Worm (Caenorhabditis elegans) whole organism, L4 larva: ENCODE data around the gene ani-3.

Source experiments
- F44E2.7 ChIP-seq: fragments of 200-800 bp; sonication (Bioruptor generic); IDR thresholded peaks from 2 replicates; pipeline ENCODE4 v2.1.2; 2022; ENCODE audit warnings: missing genetic modification characterization, missing compliant biosample characterization
- R02D3.7 ChIP-seq: fragments of 150-350 bp; sonication (generic microtip); optimal IDR thresholded peaks from 3 replicates; lab custom pipeline; 2014; ENCODE audit warnings: missing biosample characterization, missing genetic modification characterization
- aly-2 ChIP-seq: sonication (generic microtip); optimal IDR thresholded peaks from 2 replicates; lab custom pipeline; 2018; ENCODE audit warnings: missing biosample characterization, missing genetic modification characterization
- daf-12 ChIP-seq: fragments of 150-350 bp; optimal IDR thresholded peaks from 2 replicates; lab custom pipeline; 2014; ENCODE audit warnings: missing biosample characterization, missing genetic modification reagents, missing genetic modification characterization
- dpl-1 ChIP-seq: fragments of 150-350 bp; optimal IDR thresholded peaks from 2 replicates; lab custom pipeline; 2014; ENCODE audit warnings: missing biosample characterization, missing genetic modification reagents, missing genetic modification characterization
- pha-4 ChIP-seq, 2 experiments: fragments of 150-350 bp in 1 of 2; fragments of 200-800 bp in 1 of 2; sonication (Bioruptor generic) in 1 of 2; IDR thresholded peaks in 1 of 2; optimal IDR thresholded peaks in 1 of 2; 2 replicates each; pipeline versions ENCODE4 v1.3.6 to Lab custom; 2014 to 2022; ENCODE audit warnings: missing genetic modification characterization in 2 of 2, missing genetic modification reagents in 2 of 2, missing biosample characterization in 1 of 2, missing compliant biosample characterization in 1 of 2
- unc-130 ChIP-seq: sonication (generic microtip); optimal IDR thresholded peaks from 2 replicates; lab custom pipeline; 2016; ENCODE audit warnings: missing genetic modification reagents, missing genetic modification characterization, missing compliant biosample characterization
- zfp-2 ChIP-seq: sonication (generic microtip); optimal IDR thresholded peaks from 2 replicates; lab custom pipeline; 2016; ENCODE audit warnings: mild to moderate bottlenecking, missing genetic modification characterization, missing compliant biosample characterization

- TF ChIP-seq unc-130 (GFP tag; lab: Kevin White, UChicago) (no peak), daf-12 (tag; lab: Kevin White, UChicago) (no peak), dpl-1 (no peak), F44E2.7 (no peak), pha-4 (GFP tag; IDR thresholded peaks at IDR 0.05; lab: Robert Waterston, UW) (no peak), pha-4 (tag; optimal IDR thresholded peaks at IDR 0.05; lab: Kevin White, UChicago) (no peak), zfp-2 (tag; lab: Kevin White, UChicago) (no peak), aly-2 (tag; lab: Kevin White, UChicago) (no peak), R02D3.7 (tag; lab: Kevin White, UChicago) (no peak)
Measured at ce11 chrV:19728731-19729130, 31.2 kb downstream of the ani-3 start, which contains the start of gene Y116F11A.3.
